Fruit fly (Drosophila melanogaster) whole organism, adult: ENCODE measurements around the gene Meltrin.

Experiments
- CG11617 ChIP-seq: fragments of 200-800 bp; sonication (Bioruptor generic); optimal IDR thresholded peaks from 2 replicates; lab custom pipeline; 2017; ENCODE audit warnings: mild to moderate bottlenecking, missing biosample characterization, missing genetic modification reagents, missing genetic modification characterization
- CG12768 ChIP-seq: fragments of 200-800 bp; sonication (Bioruptor generic); optimal IDR thresholded peaks from 2 replicates; lab custom pipeline; 2017; ENCODE audit warnings: missing biosample characterization, missing genetic modification characterization, mild to moderate bottlenecking, moderate library complexity, missing genetic modification reagents
- CG14711 ChIP-seq: fragments of 200-800 bp; sonication (Bioruptor generic); optimal IDR thresholded peaks from 2 replicates; lab custom pipeline; 2018; ENCODE audit warnings: missing biosample characterization, mild to moderate bottlenecking, missing genetic modification characterization, moderate library complexity
- CG1620 ChIP-seq: fragments of 200-800 bp; sonication (Bioruptor generic); optimal IDR thresholded peaks from 2 replicates; lab custom pipeline; 2016; ENCODE audit warnings: missing biosample characterization, missing genetic modification characterization
- CG33017 ChIP-seq: fragments of 200-800 bp; sonication (Bioruptor generic); optimal IDR thresholded peaks from 2 replicates; lab custom pipeline; 2018; ENCODE audit warnings: missing biosample characterization, mild to moderate bottlenecking, missing genetic modification characterization, moderate library complexity
- CG5204 ChIP-seq: fragments of 200-800 bp; sonication (Bioruptor generic); optimal IDR thresholded peaks from 2 replicates; lab custom pipeline; 2016; ENCODE audit warnings: missing biosample characterization, missing genetic modification characterization
- CG7045 ChIP-seq: fragments of 200-800 bp; sonication (Bioruptor generic); optimal IDR thresholded peaks from 2 replicates; lab custom pipeline; 2017; ENCODE audit warnings: missing biosample characterization, mild to moderate bottlenecking, missing genetic modification characterization
- CG7101 ChIP-seq: fragments of 200-800 bp; sonication (Bioruptor generic); optimal IDR thresholded peaks from 2 replicates; lab custom pipeline; 2018; ENCODE audit warnings: missing biosample characterization, mild to moderate bottlenecking, missing genetic modification characterization, moderate library complexity
- Clk ChIP-seq: fragments of 200-800 bp; sonication (Bioruptor generic); optimal IDR thresholded peaks from 2 replicates; lab custom pipeline; 2017; ENCODE audit warnings: missing biosample characterization, missing genetic modification characterization
- Crg-1 ChIP-seq: fragments of 200-800 bp; sonication (Bioruptor generic); optimal IDR thresholded peaks from 2 replicates; lab custom pipeline; 2016; ENCODE audit warnings: missing biosample characterization, missing genetic modification characterization
- Hr96 ChIP-seq: fragments of 200-800 bp; sonication (Bioruptor generic); optimal IDR thresholded peaks from 2 replicates; lab custom pipeline; 2016; ENCODE audit warnings: missing biosample characterization, missing genetic modification characterization
- Mnt ChIP-seq: fragments of 200-800 bp; sonication (Bioruptor generic); optimal IDR thresholded peaks from 2 replicates; lab custom pipeline; 2016; ENCODE audit warnings: missing biosample characterization, mild to moderate bottlenecking, missing genetic modification characterization
- bab1 ChIP-seq: fragments of 200-800 bp; sonication (Bioruptor generic); optimal IDR thresholded peaks from 3 replicates; lab custom pipeline; 2019; ENCODE audit warnings: missing biosample characterization, mild to moderate bottlenecking, missing genetic modification characterization, moderate library complexity
- cic ChIP-seq: fragments of 200-800 bp; sonication (Bioruptor generic); optimal IDR thresholded peaks from 2 replicates; lab custom pipeline; 2017; ENCODE audit warnings: missing biosample characterization, mild to moderate bottlenecking, missing genetic modification characterization, moderate library complexity
- cnc ChIP-seq, 2 experiments: fragments of >200 bp; optimal IDR thresholded peaks; 2 replicates each; lab custom pipeline; 2017
- kay ChIP-seq: fragments of 200-800 bp; sonication (Bioruptor generic); peaks from one replicate; lab custom pipeline; 2016; ENCODE audit warnings: missing biosample characterization, missing genetic modification characterization, borderline replicate concordance
- ovo ChIP-seq: fragments of 200-800 bp; sonication (Bioruptor generic); optimal IDR thresholded peaks from 2 replicates; lab custom pipeline; 2016; ENCODE audit warnings: missing biosample characterization, missing genetic modification characterization
- pad ChIP-seq: fragments of 200-800 bp; sonication (Bioruptor generic); optimal IDR thresholded peaks from 3 replicates; lab custom pipeline; 2017; ENCODE audit warnings: missing biosample characterization, missing genetic modification characterization, mild to moderate bottlenecking, moderate library complexity, missing genetic modification reagents
- tj ChIP-seq: fragments of 200-800 bp; sonication (Bioruptor generic); optimal IDR thresholded peaks from 3 replicates; lab custom pipeline; 2017; ENCODE audit warnings: missing biosample characterization, mild to moderate bottlenecking, missing genetic modification characterization, moderate library complexity
- toe ChIP-seq: fragments of 200-800 bp; sonication (Bioruptor generic); optimal IDR thresholded peaks from 2 replicates; lab custom pipeline; 2016; ENCODE audit warnings: missing biosample characterization, missing genetic modification characterization

Meltrin gene

dm6 chr3R:14651076-14651662 is 45.9 kb downstream of the Meltrin start:
- TF ChIP-seq CG12768 (GFP tag; lab: Kevin White, UChicago) (no peak), CG1620 (GFP tag; lab: Kevin White, UChicago) (no peak), toe (GFP tag; lab: Kevin White, UChicago) (no peak), CG11617 (GFP tag; lab: Kevin White, UChicago) (no peak), cnc (optimal IDR thresholded peaks at IDR 0.05; lab: Kevin White, UChicago) (no peak), Hr96 (GFP tag; lab: Kevin White, UChicago) (no peak), CG7045 (no peak), Crg-1 (no peak), bab1 (GFP tag; lab: Kevin White, UChicago) (no peak), Clk (GFP tag; lab: Kevin White, UChicago) (no peak), cic (GFP tag; lab: Kevin White, UChicago) (no peak), CG33017 (tag; lab: Kevin White, UChicago) (no peak), tj (GFP tag; lab: Kevin White, UChicago) (no peak)

dm6 chr3R:14650367-14650766 is 46.7 kb downstream of the Meltrin start:
- no peak for TF ChIP-seq CG1620 (GFP tag; lab: Kevin White, UChicago)
- TF ChIP-seq pad (GFP tag; lab: Kevin White, UChicago): peak; percentile 78

- TF ChIP-seq CG5204 (GFP tag; lab: Kevin White, UChicago) (no peak), cic (GFP tag; lab: Kevin White, UChicago) (peak; percentile 96), tj (GFP tag; lab: Kevin White, UChicago) (peak; percentile 100), Hr96 (GFP tag; lab: Kevin White, UChicago) (peak; percentile 60), CG14711 (tag; lab: Kevin White, UChicago) (peak; percentile 84), pad (GFP tag; lab: Kevin White, UChicago) (peak; percentile 30), Clk (GFP tag; lab: Kevin White, UChicago) (peak; percentile 18), CG11617 (GFP tag; lab: Kevin White, UChicago) (peak; percentile 93), CG12768 (GFP tag; lab: Kevin White, UChicago) (peak; percentile 81), Mnt (peak; percentile 83), bab1 (GFP tag; lab: Kevin White, UChicago) (peak; percentile 88), ovo (GFP tag; lab: Kevin White, UChicago) (peak; percentile 58), CG1620 (GFP tag; lab: Kevin White, UChicago) (peak; percentile 36), CG33017 (tag; lab: Kevin White, UChicago) (peak; percentile 91), toe (GFP tag; lab: Kevin White, UChicago) (no peak), Crg-1 (peak; percentile 21), cnc (optimal IDR thresholded peaks at IDR 0.05; lab: Kevin White, UChicago) (peak in 1 of 2 experiments; percentile 5), kay (GFP tag; lab: Kevin White, UChicago) (peak; percentile 98), CG7101 (tag; lab: Kevin White, UChicago) (peak; percentile 90), CG7045 (peak; percentile 84)
Observed at dm6 chr3R:14649307-14650239, 47.5 kb downstream of the Meltrin start.

- TF ChIP-seq Crg-1 (no peak), cic (GFP tag; lab: Kevin White, UChicago) (no peak), CG33017 (tag; lab: Kevin White, UChicago) (no peak), CG1620 (GFP tag; lab: Kevin White, UChicago) (no peak), CG11617 (GFP tag; lab: Kevin White, UChicago) (no peak), Hr96 (GFP tag; lab: Kevin White, UChicago) (no peak), toe (GFP tag; lab: Kevin White, UChicago) (no peak), cnc (optimal IDR thresholded peaks at IDR 0.05; lab: Kevin White, UChicago) (no peak), pad (GFP tag; lab: Kevin White, UChicago) (no peak), CG7101 (tag; lab: Kevin White, UChicago) (no peak), kay (GFP tag; lab: Kevin White, UChicago) (no peak), Mnt (no peak), CG5204 (GFP tag; lab: Kevin White, UChicago) (no peak), CG7045 (no peak), Clk (GFP tag; lab: Kevin White, UChicago) (no peak), CG14711 (tag; lab: Kevin White, UChicago) (no peak), ovo (GFP tag; lab: Kevin White, UChicago) (no peak), bab1 (GFP tag; lab: Kevin White, UChicago) (no peak), tj (GFP tag; lab: Kevin White, UChicago) (no peak), CG12768 (GFP tag; lab: Kevin White, UChicago) (no peak)
Observed at dm6 chr3R:14642463-14642862, 54.6 kb downstream of the Meltrin start, which contains the start of gene CG7886. CG7886 (minus strand) TSS chr3R:14642563.

- TF ChIP-seq tj (GFP tag; lab: Kevin White, UChicago): no peak
- no peak for TF ChIP-seq kay (GFP tag; lab: Kevin White, UChicago)
- no peak for TF ChIP-seq CG14711 (tag; lab: Kevin White, UChicago)
- no peak for TF ChIP-seq Clk (GFP tag; lab: Kevin White, UChicago)
- TF ChIP-seq CG5204 (GFP tag; lab: Kevin White, UChicago): no peak
- no peak for TF ChIP-seq CG33017 (tag; lab: Kevin White, UChicago)
- TF ChIP-seq CG7045: no peak
- TF ChIP-seq cic (GFP tag; lab: Kevin White, UChicago): no peak
- no peak for TF ChIP-seq CG1620 (GFP tag; lab: Kevin White, UChicago)
- TF ChIP-seq Mnt: no peak
- TF ChIP-seq bab1 (GFP tag; lab: Kevin White, UChicago): no peak
- TF ChIP-seq Crg-1: no peak
- TF ChIP-seq toe (GFP tag; lab: Kevin White, UChicago): no peak
- TF ChIP-seq pad (GFP tag; lab: Kevin White, UChicago): no peak
- TF ChIP-seq cnc (optimal IDR thresholded peaks at IDR 0.05; lab: Kevin White, UChicago): no peak
- TF ChIP-seq CG7101 (tag; lab: Kevin White, UChicago): no peak
Observed at dm6 chr3R:14631911-14632310, 65.2 kb downstream of the Meltrin start.
